Fruit fly (Drosophila melanogaster) whole organism, adult: ENCODE measurements around the gene Ugt303B1.

ENCODE experiments used
- CG11617 ChIP-seq: fragments of 200-800 bp; sonication (Bioruptor generic); optimal IDR thresholded peaks from 2 replicates; lab custom pipeline; 2017; ENCODE audit warnings: mild to moderate bottlenecking, missing biosample characterization, missing genetic modification reagents, missing genetic modification characterization
- CG14711 ChIP-seq: fragments of 200-800 bp; sonication (Bioruptor generic); optimal IDR thresholded peaks from 2 replicates; lab custom pipeline; 2018; ENCODE audit warnings: missing biosample characterization, mild to moderate bottlenecking, missing genetic modification characterization, moderate library complexity
- CG1620 ChIP-seq: fragments of 200-800 bp; sonication (Bioruptor generic); optimal IDR thresholded peaks from 2 replicates; lab custom pipeline; 2016; ENCODE audit warnings: missing biosample characterization, missing genetic modification characterization
- Crg-1 ChIP-seq: fragments of 200-800 bp; sonication (Bioruptor generic); optimal IDR thresholded peaks from 2 replicates; lab custom pipeline; 2016; ENCODE audit warnings: missing biosample characterization, missing genetic modification characterization
- bab1 ChIP-seq: fragments of 200-800 bp; sonication (Bioruptor generic); optimal IDR thresholded peaks from 3 replicates; lab custom pipeline; 2019; ENCODE audit warnings: missing biosample characterization, mild to moderate bottlenecking, missing genetic modification characterization, moderate library complexity
- cnc ChIP-seq, 2 experiments: fragments of >200 bp; optimal IDR thresholded peaks; 2 replicates each; lab custom pipeline; 2017
- kay ChIP-seq: fragments of 200-800 bp; sonication (Bioruptor generic); peaks from one replicate; lab custom pipeline; 2016; ENCODE audit warnings: missing biosample characterization, missing genetic modification characterization, borderline replicate concordance
- ovo ChIP-seq: fragments of 200-800 bp; sonication (Bioruptor generic); optimal IDR thresholded peaks from 2 replicates; lab custom pipeline; 2016; ENCODE audit warnings: missing biosample characterization, missing genetic modification characterization
- tj ChIP-seq: fragments of 200-800 bp; sonication (Bioruptor generic); optimal IDR thresholded peaks from 3 replicates; lab custom pipeline; 2017; ENCODE audit warnings: missing biosample characterization, mild to moderate bottlenecking, missing genetic modification characterization, moderate library complexity
- toe ChIP-seq: fragments of 200-800 bp; sonication (Bioruptor generic); optimal IDR thresholded peaks from 2 replicates; lab custom pipeline; 2016; ENCODE audit warnings: missing biosample characterization, missing genetic modification characterization

- TF ChIP-seq CG14711 (tag; lab: Kevin White, UChicago) (no peak), bab1 (GFP tag; lab: Kevin White, UChicago) (no peak), cnc (optimal IDR thresholded peaks at IDR 0.05; lab: Kevin White, UChicago) (no peak), toe (GFP tag; lab: Kevin White, UChicago) (no peak), CG11617 (no peak), kay (GFP tag; lab: Kevin White, UChicago) (no peak), CG1620 (GFP tag; lab: Kevin White, UChicago) (no peak), ovo (GFP tag; lab: Kevin White, UChicago) (no peak), tj (GFP tag; lab: Kevin White, UChicago) (no peak), Crg-1 (GFP tag; lab: Kevin White, UChicago) (no peak)
Observed at dm6 chr3R:23511356-23511755, 25.2 kb downstream of the Ugt303B1 start.
